Worm (Caenorhabditis elegans) whole organism, L1 larva: ENCODE measurements around the gene tni-1.
A peak's percentile ranks its signal among the peaks of the same experiment; 100 is the strongest.

ENCODE experiments used
- aha-1 ChIP-seq: fragments of 150-350 bp; optimal IDR thresholded peaks from 2 replicates; lab custom pipeline; 2014; ENCODE audit warnings: missing biosample characterization, missing genetic modification characterization
- ama-1 ChIP-seq: fragments of 150-350 bp; optimal IDR thresholded peaks from 2 replicates; lab custom pipeline; 2014
- ceh-8 ChIP-seq: fragments of 200-800 bp; sonication (Bioruptor generic); optimal IDR thresholded peaks from 2 replicates; lab custom pipeline; 2018; ENCODE audit warnings: mild to moderate bottlenecking, missing genetic modification characterization, moderate library complexity, missing compliant biosample characterization
- ceh-88 ChIP-seq: fragments of 200-800 bp; sonication (Bioruptor generic); IDR thresholded peaks from 2 replicates; pipeline ENCODE4 v1.3.6; 2022; ENCODE audit warnings: missing genetic modification characterization, missing compliant biosample characterization
- ceh-90 ChIP-seq: sonication (generic microtip); optimal IDR thresholded peaks from 2 replicates; lab custom pipeline; 2016; ENCODE audit warnings: missing genetic modification characterization, missing compliant biosample characterization
- efl-1 ChIP-seq, 4 experiments: fragments of 150-350 bp; optimal IDR thresholded peaks in 3 of 4; peaks in 1 of 4; 1 replicate in 1 of 4; 2 replicates in 3 of 4; lab custom pipeline; 2014; ENCODE audit warnings: missing biosample characterization in 2 of 4, missing genetic modification characterization in 2 of 4, missing genetic modification reagents in 2 of 4
- egl-13 ChIP-seq: sonication (generic microtip); optimal IDR thresholded peaks from 2 replicates; lab custom pipeline; 2016; ENCODE audit warnings: missing genotype, missing genetic modification reagents, missing genetic modification characterization, missing compliant biosample characterization
- elt-2 ChIP-seq: sonication (generic microtip); optimal IDR thresholded peaks from 2 replicates; lab custom pipeline; 2016; ENCODE audit warnings: missing genetic modification characterization, mild to moderate bottlenecking, inconsistent platforms, missing compliant biosample characterization, missing genetic modification reagents
- ets-5 ChIP-seq: fragments of 200-800 bp; sonication (Bioruptor generic); IDR thresholded peaks from 2 replicates; pipeline ENCODE4 v1.3.6; 2022; ENCODE audit warnings: missing genetic modification characterization, missing compliant biosample characterization
- fos-1 ChIP-seq: fragments of 150-350 bp; optimal IDR thresholded peaks from 2 replicates; lab custom pipeline; 2014; ENCODE audit warnings: missing biosample characterization, missing genetic modification characterization
- hlh-4 ChIP-seq: sonication (generic microtip); optimal IDR thresholded peaks from 2 replicates; lab custom pipeline; 2016; ENCODE audit warnings: mild to moderate bottlenecking, missing genetic modification characterization, missing compliant biosample characterization
- irx-1 ChIP-seq: sonication (generic microtip); optimal IDR thresholded peaks from 2 replicates; lab custom pipeline; 2016; ENCODE audit warnings: missing genetic modification characterization, missing compliant biosample characterization
- isw-1 ChIP-seq: fragments of 200-800 bp; sonication (Bioruptor generic); IDR thresholded peaks from 2 replicates; pipeline ENCODE4 v1.3.6; 2022; ENCODE audit warnings: missing genetic modification characterization, missing compliant biosample characterization
- lin-14 ChIP-seq: fragments of 200-800 bp; sonication (Bioruptor generic); optimal IDR thresholded peaks from 2 replicates; lab custom pipeline; 2018; ENCODE audit warnings: mild to moderate bottlenecking, missing genetic modification characterization, moderate library complexity, missing compliant biosample characterization
- lin-39 ChIP-seq: fragments of 150-350 bp; optimal IDR thresholded peaks from 2 replicates; lab custom pipeline; 2014; ENCODE audit warnings: missing biosample characterization, missing genetic modification reagents, missing genetic modification characterization
- nhr-12 ChIP-seq: sonication (generic microtip); optimal IDR thresholded peaks from 2 replicates; lab custom pipeline; 2017; ENCODE audit warnings: missing biosample characterization, missing genetic modification characterization
- nhr-20 ChIP-seq: sonication (generic microtip); optimal IDR thresholded peaks from 2 replicates; lab custom pipeline; 2016; ENCODE audit warnings: mild to moderate bottlenecking, missing genetic modification characterization, missing compliant biosample characterization
- nhr-28 ChIP-seq: fragments of 150-350 bp; optimal IDR thresholded peaks from 2 replicates; lab custom pipeline; 2014; ENCODE audit warnings: missing biosample characterization, missing genetic modification characterization
- nhr-84 ChIP-seq: sonication (generic microtip); optimal IDR thresholded peaks from 2 replicates; lab custom pipeline; 2017; ENCODE audit warnings: missing biosample characterization, missing genetic modification characterization
- pqm-1 ChIP-seq: sonication (generic microtip); optimal IDR thresholded peaks from 3 replicates; lab custom pipeline; 2017; ENCODE audit warnings: missing biosample characterization, missing genetic modification characterization
- rnt-1 ChIP-seq: sonication (generic microtip); optimal IDR thresholded peaks from 2 replicates; lab custom pipeline; 2016; ENCODE audit warnings: mild to moderate bottlenecking, missing genetic modification characterization, moderate library complexity, missing compliant biosample characterization
- sox-4 ChIP-seq: sonication (generic microtip); optimal IDR thresholded peaks from 2 replicates; lab custom pipeline; 2016; ENCODE audit warnings: missing genetic modification characterization, missing compliant biosample characterization
- sup-37 ChIP-seq: fragments of 200-800 bp; sonication (Bioruptor generic); optimal IDR thresholded peaks from 2 replicates; lab custom pipeline; 2018; ENCODE audit warnings: mild to moderate bottlenecking, missing genetic modification characterization, missing compliant biosample characterization
- swsn-7 ChIP-seq: sonication (generic microtip); optimal IDR thresholded peaks from 2 replicates; lab custom pipeline; 2016; ENCODE audit warnings: missing genetic modification characterization, missing compliant biosample characterization
- unc-130 ChIP-seq: fragments of 150-350 bp; optimal IDR thresholded peaks from 2 replicates; lab custom pipeline; 2017; ENCODE audit warnings: missing biosample characterization, missing genetic modification characterization, inconsistent platforms
- unc-30 ChIP-seq: sonication (generic microtip); optimal IDR thresholded peaks from 2 replicates; lab custom pipeline; 2017; ENCODE audit warnings: missing biosample characterization, missing genetic modification characterization
- unc-98 ChIP-seq: fragments of 200-800 bp; sonication (Bioruptor generic); IDR thresholded peaks from 2 replicates; pipeline ENCODE4 v1.3.6; 2022; ENCODE audit warnings: missing genetic modification characterization, missing compliant biosample characterization
- zag-1 ChIP-seq: fragments of 150-350 bp; optimal IDR thresholded peaks from 2 replicates; lab custom pipeline; 2014; ENCODE audit warnings: missing biosample characterization, missing genetic modification characterization
- zip-4 ChIP-seq: fragments of 200-800 bp; sonication (Bioruptor generic); optimal IDR thresholded peaks from 2 replicates; lab custom pipeline; 2018; ENCODE audit warnings: mild to moderate bottlenecking, missing genetic modification characterization, moderate library complexity, missing compliant biosample characterization
- ztf-11 ChIP-seq, 2 experiments: sonication (generic microtip); optimal IDR thresholded peaks; 2 replicates each; lab custom pipeline; 2016 to 2017; ENCODE audit warnings: missing genetic modification characterization in 2 of 2, missing biosample characterization in 1 of 2, missing compliant biosample characterization in 1 of 2

Gene tni-1

ce11 chrX:11365995-11366394, 11.3 kb downstream of the tni-1 start:
- TF ChIP-seq egl-13 (tag; lab: Kevin White, UChicago) (no peak), fos-1 (no peak), elt-2 (tag; lab: Kevin White, UChicago) (no peak), sox-4 (tag; lab: Kevin White, UChicago) (no peak), hlh-4 (no peak), ceh-88 (GFP tag; lab: Robert Waterston, UW) (no peak), lin-14 (GFP tag; lab: Kevin White, UChicago) (no peak), ztf-11 (tag; optimal IDR thresholded peaks at IDR 0.05; lab: Kevin White, UChicago) (no peak), ets-5 (GFP tag; lab: Robert Waterston, UW) (no peak), swsn-7 (tag; lab: Kevin White, UChicago) (no peak), zip-4 (GFP tag; lab: Kevin White, UChicago) (no peak), isw-1 (no peak), rnt-1 (tag; lab: Kevin White, UChicago) (no peak), ceh-8 (GFP tag; lab: Kevin White, UChicago) (no peak), aha-1 (tag; lab: Kevin White, UChicago) (no peak), unc-98 (GFP tag; lab: Robert Waterston, UW) (no peak), unc-130 (tag; lab: Kevin White, UChicago) (no peak), ama-1 (lab: Kevin White, UChicago) (no peak)

- TF ChIP-seq nhr-20 (tag; lab: Kevin White, UChicago) = no peak
- peak; percentile 43 for TF ChIP-seq lin-14 (GFP tag; lab: Kevin White, UChicago)
- TF ChIP-seq efl-1 (optimal IDR thresholded peaks at IDR 0.05; lab: Kevin White, UChicago) = no peak
- TF ChIP-seq efl-1 (GFP tag; optimal IDR thresholded peaks at IDR 0.05 in 1 of 2; lab: Kevin White, UChicago) = peak in 1 of 2 experiments; percentile 34
Measured at ce11 chrX:11364914-11365313, 12.4 kb downstream of the tni-1 start.

- TF ChIP-seq ceh-90 (tag; lab: Kevin White, UChicago) (no peak), rnt-1 (tag; lab: Kevin White, UChicago) (no peak), pqm-1 (tag; lab: Kevin White, UChicago) (no peak), lin-14 (GFP tag; lab: Kevin White, UChicago) (no peak), ceh-8 (GFP tag; lab: Kevin White, UChicago) (no peak), unc-30 (no peak), lin-39 (tag; lab: Kevin White, UChicago) (no peak), nhr-84 (no peak), nhr-12 (tag; lab: Kevin White, UChicago) (no peak), isw-1 (no peak), zip-4 (GFP tag; lab: Kevin White, UChicago) (no peak)
Measured at ce11 chrX:11357516-11357915, 19.8 kb downstream of the tni-1 start, which contains the start of gene pgp-4. TSS of gene pgp-4 (plus strand) at chrX:11357816.

- TF ChIP-seq ama-1 (lab: Kevin White, UChicago) (no peak), irx-1 (no peak), pqm-1 (tag; lab: Kevin White, UChicago) (no peak)
Measured at ce11 chrX:11355856-11356255, 21.4 kb downstream of the tni-1 start.

- TF ChIP-seq ceh-88 (GFP tag; lab: Robert Waterston, UW) = no peak
- no peak for TF ChIP-seq zag-1 (tag; lab: Kevin White, UChicago)
- no peak for TF ChIP-seq sup-37
Measured at ce11 chrX:11351856-11352255, 25.4 kb downstream of the tni-1 start, which contains the start of gene pgp-3. TSS of gene pgp-3 (plus strand) at chrX:11352156.

- TF ChIP-seq rnt-1 (tag; lab: Kevin White, UChicago) (no peak), nhr-28 (tag; lab: Kevin White, UChicago) (no peak), zip-4 (GFP tag; lab: Kevin White, UChicago) (no peak), elt-2 (tag; lab: Kevin White, UChicago) (peak; percentile 71)
Measured at ce11 chrX:11351288-11351687, 26.0 kb downstream of the tni-1 start.
